Fruit fly (Drosophila melanogaster) whole organism, embryonic: ENCODE results near the gene wisp.

Experiments
- Atf-2 ChIP-seq: fragments of 200-800 bp; sonication (Bioruptor generic); optimal IDR thresholded peaks from 2 replicates; lab custom pipeline; 2016; ENCODE audit warnings: missing biosample characterization, missing genetic modification characterization
- Awh ChIP-seq: fragments of 200-800 bp; sonication (Bioruptor generic); IDR thresholded peaks from 2 replicates; pipeline ENCODE4, ENCODE4 v1.3.6; 2022; ENCODE audit warnings: missing biosample characterization, missing genetic modification characterization
- CG10274 ChIP-seq: fragments of 200-800 bp; sonication (Bioruptor generic); optimal IDR thresholded peaks from 3 replicates; lab custom pipeline; 2017; ENCODE audit warnings: missing biosample characterization, mild to moderate bottlenecking, missing genetic modification characterization
- CG11723 ChIP-seq: fragments of 200-800 bp; sonication (Bioruptor generic); optimal IDR thresholded peaks from 2 replicates; lab custom pipeline; 2017; ENCODE audit warnings: missing biosample characterization, mild to moderate bottlenecking, missing genetic modification characterization
- CG12299 ChIP-seq: fragments of 200-800 bp; sonication (Bioruptor generic); optimal IDR thresholded peaks from 2 replicates; lab custom pipeline; 2018; ENCODE audit warnings: missing biosample characterization, mild to moderate bottlenecking, missing genetic modification characterization
- CG15073 ChIP-seq: fragments of 200-800 bp; sonication (Bioruptor generic); optimal IDR thresholded peaks from 2 replicates; lab custom pipeline; 2016; ENCODE audit warnings: missing biosample characterization, missing genetic modification characterization
- CG1529 ChIP-seq: fragments of 200-800 bp; sonication (Bioruptor generic); optimal IDR thresholded peaks from 3 replicates; lab custom pipeline; 2018; ENCODE audit warnings: missing biosample characterization, missing genetic modification characterization
- CG16815 ChIP-seq: fragments of 200-800 bp; sonication (Bioruptor generic); optimal IDR thresholded peaks from 3 replicates; lab custom pipeline; 2017; ENCODE audit warnings: missing biosample characterization, mild to moderate bottlenecking, missing genetic modification characterization
- CG17186 ChIP-seq: fragments of 200-800 bp; sonication (Bioruptor generic); optimal IDR thresholded peaks from 3 replicates; lab custom pipeline; 2017; ENCODE audit warnings: missing biosample characterization, missing genetic modification reagents, missing genetic modification characterization
- CG17361 ChIP-seq: fragments of 200-800 bp; sonication (Bioruptor generic); IDR thresholded peaks from 3 replicates; pipeline ENCODE4 v1.3.6; 2022; ENCODE audit warnings: missing biosample characterization, missing genetic modification characterization
- CG17568 ChIP-seq: fragments of 200-800 bp; sonication (Bioruptor generic); optimal IDR thresholded peaks from 2 replicates; lab custom pipeline; 2018; ENCODE audit warnings: missing biosample characterization, mild to moderate bottlenecking, missing genetic modification characterization, moderate library complexity
- CG18011 ChIP-seq: fragments of 200-800 bp; sonication (Bioruptor generic); optimal IDR thresholded peaks from 2 replicates; lab custom pipeline; 2017; ENCODE audit warnings: missing biosample characterization, missing genetic modification characterization, mild to moderate bottlenecking, moderate library complexity, missing genotype
- CG18476 ChIP-seq: fragments of 200-800 bp; sonication (Bioruptor generic); optimal IDR thresholded peaks from 2 replicates; lab custom pipeline; 2016; ENCODE audit warnings: missing biosample characterization, mild to moderate bottlenecking, missing genetic modification characterization
- CG18764 ChIP-seq: fragments of 200-800 bp; sonication (Bioruptor generic); optimal IDR thresholded peaks from 3 replicates; lab custom pipeline; 2016; ENCODE audit warnings: missing biosample characterization, missing genetic modification characterization
- CG2712 ChIP-seq: fragments of 200-800 bp; optimal IDR thresholded peaks from 3 replicates; lab custom pipeline; 2019; ENCODE audit warnings: missing biosample characterization, mild to moderate bottlenecking, missing genetic modification characterization, moderate library complexity
- CG3065 ChIP-seq: fragments of 200-800 bp; sonication (Bioruptor generic); optimal IDR thresholded peaks from 2 replicates; lab custom pipeline; 2016; ENCODE audit warnings: missing biosample characterization, missing genetic modification characterization
- CG34422 ChIP-seq: fragments of 200-800 bp; sonication (Bioruptor generic); IDR thresholded peaks from 3 replicates; pipeline ENCODE4 v1.3.6; 2022; ENCODE audit warnings: missing biosample characterization, missing genetic modification characterization
- CG43689 ChIP-seq: fragments of 200-800 bp; sonication (Bioruptor generic); IDR thresholded peaks from 2 replicates; pipeline ENCODE4 v1.3.6; 2022; ENCODE audit warnings: missing biosample characterization, missing genetic modification characterization
- CG4617 ChIP-seq: fragments of 200-800 bp; sonication (Bioruptor generic); optimal IDR thresholded peaks from 3 replicates; lab custom pipeline; 2016; ENCODE audit warnings: missing biosample characterization, missing genetic modification characterization, borderline replicate concordance
- CG6791 ChIP-seq: fragments of 200-800 bp; sonication (Bioruptor generic); IDR thresholded peaks from 3 replicates; pipeline ENCODE4 v1.3.6; 2022; ENCODE audit warnings: missing biosample characterization, missing genetic modification characterization; ENCODE audit not compliant: partially characterized antibody
- CG6813 ChIP-seq: fragments of 200-800 bp; sonication (Bioruptor generic); optimal IDR thresholded peaks from 2 replicates; lab custom pipeline; 2017; ENCODE audit warnings: missing biosample characterization, missing genetic modification characterization, mild to moderate bottlenecking, moderate library complexity, missing genetic modification reagents
- CG9215 ChIP-seq: fragments of 200-800 bp; sonication (Bioruptor generic); IDR thresholded peaks from 2 replicates; pipeline ENCODE4 v1.3.6; 2022; ENCODE audit warnings: missing biosample characterization, missing genetic modification characterization
- CG9817 ChIP-seq: fragments of 200-800 bp; sonication (Bioruptor generic); optimal IDR thresholded peaks from 2 replicates; lab custom pipeline; 2018; ENCODE audit warnings: missing biosample characterization, mild to moderate bottlenecking, missing genetic modification characterization, moderate library complexity
- CHES-1-like ChIP-seq: fragments of 200-800 bp; sonication (Bioruptor generic); optimal IDR thresholded peaks from 2 replicates; lab custom pipeline; 2016; ENCODE audit warnings: missing biosample characterization, missing genetic modification characterization
- CkIIα-i1 ChIP-seq: fragments of 200-800 bp; sonication (Bioruptor generic); IDR thresholded peaks from 2 replicates; pipeline ENCODE4 v1.3.6; 2022; ENCODE audit warnings: missing biosample characterization, missing genetic modification characterization
- Dip3 ChIP-seq: fragments of 200-800 bp; sonication (Bioruptor generic); optimal IDR thresholded peaks from 3 replicates; lab custom pipeline; 2016; ENCODE audit warnings: missing biosample characterization, missing genetic modification characterization
- Dp ChIP-seq: fragments of 200-800 bp; sonication (Bioruptor generic); optimal IDR thresholded peaks from 2 replicates; lab custom pipeline; 2018; ENCODE audit warnings: missing biosample characterization, mild to moderate bottlenecking, missing genetic modification characterization, moderate library complexity
- Eip74EF ChIP-seq, 2 experiments: fragments of 200-800 bp in 1 of 2; fragments of >200 bp in 1 of 2; sonication (Bioruptor generic) in 1 of 2; optimal IDR thresholded peaks; 2 replicates each; lab custom pipeline; 2017 to 2019; ENCODE audit warnings: missing biosample characterization in 2 of 2, missing genetic modification characterization in 2 of 2, mild to moderate bottlenecking in 1 of 2, moderate library complexity in 1 of 2
- Fer2 ChIP-seq: fragments of 200-800 bp; sonication (Bioruptor generic); optimal IDR thresholded peaks from 2 replicates; lab custom pipeline; 2018; ENCODE audit warnings: missing biosample characterization, mild to moderate bottlenecking, missing genetic modification characterization, moderate library complexity
- HmgD ChIP-seq: fragments of 200-800 bp; sonication (Bioruptor generic); optimal IDR thresholded peaks from 3 replicates; lab custom pipeline; 2016; ENCODE audit warnings: missing biosample characterization, missing genetic modification characterization
- Meics ChIP-seq: fragments of 200-800 bp; sonication (Bioruptor generic); optimal IDR thresholded peaks from 2 replicates; lab custom pipeline; 2017; ENCODE audit warnings: missing biosample characterization, mild to moderate bottlenecking, missing genetic modification characterization
- Oli ChIP-seq: fragments of 200-800 bp; sonication (Bioruptor generic); optimal IDR thresholded peaks from 2 replicates; lab custom pipeline; 2018; ENCODE audit warnings: missing biosample characterization, mild to moderate bottlenecking, missing genetic modification characterization, moderate library complexity
- Optix ChIP-seq: fragments of 200-800 bp; sonication (Bioruptor generic); IDR thresholded peaks from 3 replicates; pipeline ENCODE4 v1.3.6; 2022; ENCODE audit warnings: missing biosample characterization, missing genetic modification characterization
- Poxn ChIP-seq: fragments of 200-800 bp; sonication (Bioruptor generic); IDR thresholded peaks from 2 replicates; pipeline ENCODE4 v1.3.6; 2022; ENCODE audit warnings: missing biosample characterization, missing genetic modification characterization
- Tbp ChIP-seq: fragments of >200 bp; optimal IDR thresholded peaks from 2 replicates; lab custom pipeline; 2018; ENCODE audit warnings: missing biosample characterization, missing genetic modification characterization
- Trl ChIP-seq, 3 experiments: fragments of >200 bp in 2 of 3; fragments of 200-800 bp in 1 of 3; sonication (Bioruptor generic) in 1 of 3; optimal IDR thresholded peaks; 2 replicates in 1 of 3; 3 replicates in 2 of 3; lab custom pipeline; 2016 to 2017; ENCODE audit warnings: missing biosample characterization in 1 of 3, missing genetic modification characterization in 1 of 3
- al ChIP-seq: fragments of 200-800 bp; sonication (Bioruptor generic); IDR thresholded peaks from 2 replicates; pipeline ENCODE4 v1.3.6; 2022; ENCODE audit warnings: missing biosample characterization, missing genetic modification characterization
- cato ChIP-seq: fragments of 200-800 bp; sonication (Bioruptor generic); optimal IDR thresholded peaks from 2 replicates; lab custom pipeline; 2016; ENCODE audit warnings: missing biosample characterization, missing genetic modification characterization, borderline replicate concordance
- cg ChIP-seq: fragments of 200-800 bp; sonication (Bioruptor generic); optimal IDR thresholded peaks from 3 replicates; lab custom pipeline; 2019; ENCODE audit warnings: missing biosample characterization, mild to moderate bottlenecking, missing genetic modification characterization, moderate library complexity
- croc ChIP-seq: fragments of 200-800 bp; sonication (Bioruptor generic); conservative IDR thresholded peaks from 3 replicates; pipeline ENCODE4 v1.3.6; 2022; ENCODE audit warnings: missing biosample characterization, missing genetic modification characterization
- dysf ChIP-seq: fragments of 200-800 bp; sonication (Bioruptor generic); IDR thresholded peaks from 3 replicates; pipeline ENCODE4 v1.3.6; 2022; ENCODE audit warnings: missing biosample characterization, missing genetic modification characterization
- emc ChIP-seq: fragments of 200-800 bp; sonication (Bioruptor generic); optimal IDR thresholded peaks from 2 replicates; lab custom pipeline; 2016; ENCODE audit warnings: missing biosample characterization, missing genetic modification characterization
- eve ChIP-seq, 2 experiments: fragments of >200 bp; optimal IDR thresholded peaks; 2 replicates each; lab custom pipeline; 2017; ENCODE audit warnings: missing biosample characterization in 2 of 2, missing genetic modification characterization in 2 of 2
- hb ChIP-seq: fragments of 200-800 bp; sonication (Bioruptor generic); IDR thresholded peaks from 3 replicates; pipeline ENCODE4 v1.3.6; 2022; ENCODE audit warnings: missing biosample characterization, missing genetic modification characterization; ENCODE audit not compliant: partially characterized antibody
- her ChIP-seq: fragments of 200-800 bp; sonication (Bioruptor generic); optimal IDR thresholded peaks from 2 replicates; lab custom pipeline; 2016; ENCODE audit warnings: missing biosample characterization, missing genetic modification characterization
- hth ChIP-seq: fragments of >200 bp; optimal IDR thresholded peaks from 2 replicates; lab custom pipeline; 2017; ENCODE audit warnings: inconsistent platforms
- inv ChIP-seq: fragments of 200-800 bp; sonication (Bioruptor generic); IDR thresholded peaks from 2 replicates; pipeline ENCODE4 v1.3.6; 2022; ENCODE audit warnings: missing biosample characterization, missing genetic modification characterization; ENCODE audit not compliant: partially characterized antibody
- salm ChIP-seq: fragments of 200-800 bp; sonication (Bioruptor generic); optimal IDR thresholded peaks from 2 replicates; lab custom pipeline; 2018; ENCODE audit warnings: missing biosample characterization, mild to moderate bottlenecking, missing genetic modification characterization
- sim ChIP-seq: fragments of 200-800 bp; sonication (Bioruptor generic); IDR thresholded peaks from 2 replicates; pipeline ENCODE4 v1.3.6; 2022; ENCODE audit warnings: missing biosample characterization, missing genetic modification characterization
- trh ChIP-seq: fragments of 200-800 bp; sonication (Bioruptor generic); optimal IDR thresholded peaks from 2 replicates; lab custom pipeline; 2016; ENCODE audit warnings: missing biosample characterization, missing genetic modification characterization
- unc-4 ChIP-seq: fragments of 200-800 bp; sonication (Bioruptor generic); IDR thresholded peaks from 2 replicates; pipeline ENCODE4 v1.3.6; 2022; ENCODE audit warnings: missing biosample characterization, missing genetic modification characterization; ENCODE audit not compliant: partially characterized antibody

Gene wisp

dm6 chrX:11888142-11888541 is 5.6 kb upstream of the wisp start, which contains the start of gene CG1840 (continued):
- no peak for TF ChIP-seq CG10274 (GFP tag; lab: Kevin White, UChicago)
- TF ChIP-seq unc-4 (GFP tag; lab: Robert Waterston, UW), result peak; percentile 80
- no peak for TF ChIP-seq al (GFP tag; lab: Robert Waterston, UW)
- TF ChIP-seq CG3065 (GFP tag; lab: Kevin White, UChicago), result no peak
- no peak for TF ChIP-seq Atf-2
- TF ChIP-seq Tbp (GFP tag; lab: Kevin White, UChicago), result no peak
- no peak for TF ChIP-seq CG15073 (GFP tag; lab: Kevin White, UChicago)
- TF ChIP-seq sim (GFP tag; lab: Robert Waterston, UW), result no peak
- no peak for TF ChIP-seq CG43689 (GFP tag; lab: Robert Waterston, UW)
- TF ChIP-seq Meics, result no peak
- TF ChIP-seq her (GFP tag; lab: Kevin White, UChicago), result no peak
- no peak for TF ChIP-seq CG18476 (GFP tag; lab: Kevin White, UChicago)
- no peak for TF ChIP-seq CG11723 (GFP tag; lab: Kevin White, UChicago)
- no peak for TF ChIP-seq CkIIα-i1 (GFP tag; lab: Robert Waterston, UW)
- TF ChIP-seq Poxn (GFP tag; lab: Robert Waterston, UW), result no peak
- no peak for TF ChIP-seq CG1529 (GFP tag; lab: Kevin White, UChicago)
- TF ChIP-seq CG34422, result no peak
- no peak for TF ChIP-seq Eip74EF (GFP tag; optimal IDR thresholded peaks at IDR 0.05; lab: Kevin White, UChicago)
- no peak for TF ChIP-seq CG12299
- TF ChIP-seq CG17361 (GFP tag; lab: Robert Waterston, UW), result no peak
- no peak for TF ChIP-seq cato (GFP tag; lab: Kevin White, UChicago)
- TF ChIP-seq CG9215 (GFP tag; lab: Robert Waterston, UW), result no peak
- no peak for TF ChIP-seq croc (GFP tag; lab: Robert Waterston, UW)
- no peak for TF ChIP-seq CG17186
- no peak for TF ChIP-seq CG6813 (GFP tag; lab: Kevin White, UChicago)
- no peak for TF ChIP-seq Dip3 (GFP tag; lab: Kevin White, UChicago)
- peak; percentile 50; the same call in 1 of the 2 replicates for TF ChIP-seq inv (GFP tag; lab: Robert Waterston, UW)
- TF ChIP-seq emc (GFP tag; lab: Kevin White, UChicago), result no peak
- TF ChIP-seq CG4617 (GFP tag; lab: Kevin White, UChicago), result peak; percentile 31
- TF ChIP-seq Fer2 (tag; lab: Kevin White, UChicago), result no peak
- TF ChIP-seq hth (lab: Kevin White, UChicago), result no peak
- TF ChIP-seq dysf (GFP tag; lab: Robert Waterston, UW), result no peak
- TF ChIP-seq trh (GFP tag; lab: Kevin White, UChicago), result no peak
- no peak for TF ChIP-seq CG16815 (GFP tag; lab: Kevin White, UChicago)
- no peak for TF ChIP-seq HmgD (GFP tag; lab: Kevin White, UChicago)
- TF ChIP-seq Trl (optimal IDR thresholded peaks at IDR 0.05; lab: Kevin White, UChicago), result no peak
- TF ChIP-seq Trl (GFP tag; optimal IDR thresholded peaks at IDR 0.05; lab: Kevin White, UChicago), result no peak
- TF ChIP-seq CG9817 (tag; lab: Kevin White, UChicago), result no peak
- no peak for TF ChIP-seq eve (GFP tag; optimal IDR thresholded peaks at IDR 0.05; lab: Kevin White, UChicago)
- no peak for TF ChIP-seq cg (GFP tag; lab: Kevin White, UChicago)
- TF ChIP-seq CG6791, result peak; percentile 77
- no peak for TF ChIP-seq CG18011 (GFP tag; lab: Kevin White, UChicago)
- TF ChIP-seq salm (tag; lab: Kevin White, UChicago), result no peak
- TF ChIP-seq Oli (tag; lab: Kevin White, UChicago), result no peak
- TF ChIP-seq CG18764, result no peak
- no peak for TF ChIP-seq CG17568 (GFP tag; lab: Kevin White, UChicago)
- TF ChIP-seq CHES-1-like (GFP tag; lab: Kevin White, UChicago), result no peak
- 0 out of 3 replicates have a peak, but pooled peaks have one; percentile 60 for TF ChIP-seq hb (GFP tag; lab: Robert Waterston, UW)
- TF ChIP-seq Awh, result no peak
- TF ChIP-seq Optix (GFP tag; lab: Robert Waterston, UW), result no peak
- TF ChIP-seq Dp (GFP tag; lab: Kevin White, UChicago), result peak; percentile 14
- peak; percentile 13 for TF ChIP-seq CG2712 (tag; lab: Kevin White, UChicago)
